Fruit fly (Drosophila melanogaster) whole organism, larva: Measurements from ENCODE around the gene CG42674.

Experiments
- noc ChIP-seq: fragments of 200-800 bp; sonication (Bioruptor generic); optimal IDR thresholded peaks from 3 replicates; lab custom pipeline; 2019; ENCODE audit warnings: missing biosample characterization, mild to moderate bottlenecking, missing genetic modification characterization, moderate library complexity

The CG42674 gene

DNA sequence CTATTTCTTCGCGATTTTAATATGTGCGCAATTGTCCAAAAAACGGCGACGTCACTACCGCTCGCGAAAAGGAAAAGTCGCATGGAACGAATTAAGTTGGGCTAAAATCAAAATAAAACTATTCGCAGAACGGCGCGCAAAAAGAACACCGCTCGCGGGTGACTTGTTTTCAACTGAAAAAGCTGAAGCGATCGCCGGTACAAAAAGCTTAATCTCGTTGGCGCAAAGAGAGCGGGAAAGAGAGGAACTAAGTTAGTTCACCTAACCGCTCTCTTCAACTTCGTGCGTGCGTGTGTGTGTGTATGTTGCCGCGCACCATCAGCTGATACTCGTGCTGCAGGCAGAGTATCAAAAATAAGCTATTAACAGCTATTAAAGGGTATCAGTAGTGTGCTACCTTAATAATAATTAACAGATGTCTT lies at the start of gene CG42674:
CG42674 (minus strand) TSS at position 180 of the 422 bp plus-strand sequence.
- peak; percentile 33 for TF ChIP-seq noc (tag; lab: Kevin White, UChicago)

DNA sequence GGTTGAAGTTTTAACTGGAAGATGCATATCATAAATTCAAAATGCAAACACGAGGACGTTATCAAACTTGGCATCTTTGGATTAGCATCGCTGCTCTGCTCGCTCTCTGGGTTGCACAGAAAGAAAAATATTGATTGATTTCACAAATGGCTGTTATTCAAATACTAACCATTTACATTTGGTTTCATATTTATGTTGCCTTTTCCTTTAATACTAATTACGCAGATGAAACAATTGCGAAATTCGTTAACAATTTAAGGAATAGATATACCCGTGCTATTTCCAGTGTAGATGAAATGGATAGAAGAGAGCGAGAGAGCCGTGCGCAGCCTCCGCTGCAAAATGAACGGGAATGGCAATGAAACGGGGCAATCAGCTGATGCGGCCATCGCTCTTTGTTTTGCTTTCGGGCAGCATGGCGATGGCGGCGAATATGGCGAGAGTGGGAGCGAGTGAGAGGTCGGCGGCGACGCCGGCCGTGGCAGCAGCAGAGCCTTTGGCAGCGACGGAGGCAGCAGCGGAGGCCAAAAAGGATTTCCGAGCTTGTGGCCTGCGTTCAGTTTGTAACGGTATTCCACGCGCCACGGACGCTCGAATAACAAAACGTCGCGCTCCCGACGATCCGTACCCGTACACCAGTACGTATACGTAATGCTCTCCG lies 49.5 kb upstream of the CG42674 start, which contains the start of gene rdgC:
rdgC (plus strand) TSS at position 568 of the 661 bp plus-strand sequence.
- peak; percentile 94 for TF ChIP-seq noc (tag; lab: Kevin White, UChicago)

DNA sequence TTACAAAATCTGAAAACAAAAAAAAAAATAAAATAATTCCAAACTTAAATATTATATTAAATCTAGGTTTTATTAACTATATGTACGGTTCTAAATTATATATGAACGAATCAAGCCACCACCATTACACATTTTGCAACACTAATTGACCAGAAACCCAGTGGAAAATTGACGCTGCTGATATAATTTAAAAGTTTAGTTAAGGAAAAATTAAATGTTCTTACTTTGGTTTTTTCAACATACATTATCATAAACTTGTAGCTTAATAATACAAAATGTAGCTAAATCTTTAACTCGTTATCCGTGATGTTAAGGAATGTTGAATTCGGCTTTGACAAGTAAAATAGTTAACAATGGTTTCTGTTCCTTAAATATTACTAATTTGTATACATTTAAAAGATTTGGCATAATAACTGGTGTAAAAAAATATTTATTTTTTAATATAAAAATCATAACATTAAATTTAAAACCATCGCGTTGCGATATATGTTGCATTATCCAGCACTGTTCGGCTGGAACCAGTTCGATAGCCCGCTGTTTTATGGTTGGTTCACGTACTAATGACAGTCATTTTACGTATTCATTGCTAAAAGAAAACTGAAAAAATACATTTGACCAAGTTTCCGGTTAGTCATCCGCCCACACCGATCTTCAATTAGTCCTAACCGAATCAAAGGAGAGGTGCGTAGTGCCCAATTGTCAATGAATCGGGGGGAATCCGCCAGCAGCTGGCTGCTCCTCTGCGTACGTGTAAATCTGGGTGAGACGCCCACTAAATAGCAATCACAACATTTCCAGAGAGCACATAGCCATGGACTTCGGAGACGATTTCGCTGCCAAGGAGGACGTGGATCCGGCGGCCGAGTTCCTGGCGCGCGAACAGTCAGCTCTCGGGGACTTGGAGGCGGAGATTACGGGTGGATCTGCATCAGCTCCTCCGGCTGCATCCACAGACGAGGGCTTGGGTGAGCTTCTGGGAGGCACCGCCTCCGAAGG lies 44.2 kb upstream of the CG42674 start:
- peak; percentile 48 for TF ChIP-seq noc (tag; lab: Kevin White, UChicago)

DNA sequence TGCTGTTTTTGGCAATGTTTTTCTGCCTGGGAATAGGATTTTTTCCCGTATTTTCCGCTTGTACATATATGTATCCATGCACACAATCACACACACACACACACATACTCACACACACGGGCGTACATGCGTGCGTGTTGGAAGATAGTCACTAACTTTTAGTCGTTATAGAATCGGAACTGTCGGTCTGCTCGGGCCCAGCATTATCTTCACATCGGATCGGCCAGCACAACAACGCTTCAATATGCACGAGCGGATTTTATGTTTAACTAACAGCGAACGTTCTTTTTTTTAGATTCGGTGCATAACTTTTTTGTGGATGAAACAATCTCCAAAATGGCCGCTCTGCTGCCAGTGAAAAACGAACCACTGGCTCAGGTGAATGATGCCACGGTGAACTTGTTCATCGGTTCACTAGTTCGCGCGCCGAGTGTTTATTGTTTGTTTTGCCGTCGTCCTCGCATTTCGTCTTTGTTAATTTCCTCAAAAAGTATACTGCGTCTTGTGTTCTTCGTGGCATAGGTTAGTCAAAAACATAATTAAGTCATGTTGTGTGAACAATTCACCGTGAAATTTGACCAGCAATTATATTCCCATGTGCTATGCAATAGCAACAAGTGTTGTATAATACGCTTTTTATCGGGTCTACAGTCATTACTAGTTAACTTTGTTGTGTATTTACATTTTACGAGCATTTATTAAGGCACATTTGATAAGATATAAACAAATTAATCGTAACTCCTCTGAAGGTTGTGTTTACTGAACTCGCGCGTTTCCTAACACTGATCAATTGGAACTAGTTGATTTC lies 43.2 kb upstream of the CG42674 start, which contains the start of the genes CG6951 and CG17233:
CG6951 (plus strand) TSS at position 105 of the 808 bp plus-strand sequence.
CG17233 (minus strand) TSS at position 741 of the 808 bp plus-strand sequence.
- TF ChIP-seq noc (tag; lab: Kevin White, UChicago): peak; percentile 4

DNA sequence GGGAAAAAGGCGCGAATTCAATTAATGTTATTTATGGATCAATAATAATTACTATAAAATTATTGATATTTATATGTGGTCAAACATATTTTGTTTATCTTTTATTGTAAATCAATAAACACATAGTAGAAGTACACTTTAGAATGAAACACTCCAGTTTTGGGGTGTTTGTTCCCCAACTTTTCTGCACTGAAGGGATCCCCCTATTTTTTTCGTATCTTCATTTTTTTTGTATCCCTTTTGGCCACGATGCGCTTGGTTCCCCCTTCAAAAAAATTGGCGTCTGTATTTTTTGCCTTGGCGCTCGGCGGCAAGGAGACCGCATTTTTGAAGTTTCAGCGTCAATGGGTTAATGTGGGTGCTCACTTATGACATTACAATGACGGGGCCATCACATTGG lies 42.6 kb upstream of the CG42674 start, which contains the start of gene Clc:
Clc (plus strand) TSS at position 301 of the 400 bp plus-strand sequence.
- TF ChIP-seq noc (tag; lab: Kevin White, UChicago): no peak

DNA sequence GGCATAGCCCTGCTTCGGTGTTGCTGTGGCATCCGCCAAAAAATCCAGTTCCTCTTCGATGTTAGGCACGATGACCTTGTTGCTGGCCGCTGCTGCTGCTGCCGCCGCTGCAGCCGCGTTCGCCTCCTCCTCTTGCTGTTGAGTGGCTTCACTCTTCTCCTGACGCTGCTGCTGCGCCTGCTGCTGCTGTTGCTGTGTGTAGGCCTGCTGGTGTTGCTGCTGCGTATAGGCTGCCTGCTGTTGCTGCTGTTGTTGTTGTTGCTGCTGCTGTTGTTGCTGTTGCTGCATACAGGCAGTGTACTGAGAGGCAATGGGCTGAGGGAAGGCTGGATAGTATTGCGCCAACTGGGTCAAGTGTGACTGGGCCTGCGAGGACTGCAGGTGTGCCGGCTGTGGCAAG lies 39.0 kb upstream of the CG42674 start:
- TF ChIP-seq noc (tag; lab: Kevin White, UChicago): no peak

DNA sequence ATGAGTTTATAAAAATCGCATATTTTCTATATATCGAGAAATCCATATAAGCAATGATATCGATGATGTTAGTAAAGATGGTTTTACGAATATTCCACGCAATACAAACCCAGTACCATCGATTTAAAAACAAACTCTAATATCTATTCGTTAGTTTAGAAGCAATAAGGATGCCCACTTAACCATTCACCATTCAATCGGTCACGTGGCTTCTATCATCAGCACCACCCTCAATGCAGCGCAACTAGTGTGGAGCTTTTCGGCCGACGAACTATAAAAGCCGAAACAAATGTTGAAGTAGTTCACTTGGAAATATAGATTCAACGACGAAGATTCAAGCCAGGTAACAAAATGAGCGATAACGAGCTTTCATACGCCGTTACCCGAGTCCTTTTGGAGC lies 33.3 kb upstream of the CG42674 start, which contains the start of gene CG13813:
CG13813 (plus strand) TSS at position 301 of the 400 bp plus-strand sequence.
- no peak for TF ChIP-seq noc (tag; lab: Kevin White, UChicago)

DNA sequence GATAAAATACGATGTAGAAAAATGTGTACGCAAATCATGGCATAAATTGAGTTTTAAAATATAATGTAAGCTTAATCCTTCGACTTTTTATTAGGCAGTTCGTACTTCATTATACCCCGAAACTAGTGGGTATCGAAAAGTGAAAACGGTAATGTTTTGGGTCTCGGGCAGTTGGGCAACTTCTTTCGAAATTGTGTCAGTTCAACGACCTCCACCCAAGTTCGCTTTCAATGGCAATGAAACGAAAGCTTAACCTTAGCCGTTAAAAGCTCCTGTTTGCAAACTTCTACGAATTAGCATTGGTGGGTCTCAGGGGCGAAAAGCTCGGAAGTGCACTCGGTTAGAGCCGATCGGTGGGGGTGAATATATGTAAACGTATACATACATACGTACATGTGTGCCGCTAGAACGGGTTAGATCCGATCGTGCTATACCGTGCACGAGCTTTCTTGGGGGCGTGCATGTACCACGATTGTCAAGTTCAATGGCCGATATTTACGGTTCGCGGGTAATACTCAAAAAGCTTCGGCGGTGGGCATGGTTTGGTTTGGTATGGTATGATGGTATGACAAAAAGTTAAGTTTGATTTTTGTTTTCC lies 32.2 kb upstream of the CG42674 start:
- no peak for TF ChIP-seq noc (tag; lab: Kevin White, UChicago)

DNA sequence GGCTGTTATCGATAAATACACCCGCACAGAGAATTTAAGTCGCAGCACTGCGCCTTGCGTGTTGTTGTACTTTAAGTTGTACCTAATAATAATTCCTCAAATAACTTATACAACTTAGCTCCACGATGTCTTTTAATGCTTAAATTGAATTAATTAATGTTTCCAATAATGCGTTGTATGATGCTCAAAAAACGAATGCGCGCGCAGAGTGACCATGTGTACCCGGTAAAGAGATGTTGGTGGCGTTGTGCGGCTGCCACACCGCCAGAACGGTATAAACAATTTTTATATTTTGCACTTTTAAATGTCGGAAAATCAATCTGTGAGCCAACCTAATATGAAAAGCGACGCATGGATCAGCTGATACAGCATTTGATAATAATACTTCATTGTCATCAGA lies 28.0 kb upstream of the CG42674 start:
- TF ChIP-seq noc (tag; lab: Kevin White, UChicago): no peak

DNA sequence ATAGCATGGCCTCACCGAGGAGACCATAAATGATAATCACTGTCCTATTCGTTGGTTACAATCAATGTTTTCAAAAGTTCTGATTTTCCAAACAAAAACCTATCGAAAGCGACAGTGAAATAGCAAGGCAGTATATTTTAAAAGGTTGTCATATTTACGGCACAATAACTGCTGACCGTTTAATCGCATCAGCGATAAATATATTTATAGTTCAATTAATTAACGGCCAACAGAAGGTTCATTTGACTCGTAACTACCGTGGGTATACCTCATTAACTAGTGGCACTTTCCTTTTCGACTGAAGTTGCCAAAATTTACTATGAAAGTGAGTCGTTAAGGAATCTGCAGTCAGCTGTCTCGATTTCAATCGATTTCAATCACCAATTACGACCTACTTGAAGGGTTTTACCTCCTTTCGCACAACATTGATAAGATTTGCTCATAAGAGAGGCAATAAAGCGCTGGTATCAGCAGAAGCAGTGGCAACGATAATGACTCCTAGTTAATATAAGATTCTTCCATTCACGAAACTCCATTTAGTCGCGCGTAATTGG lies 25.4 kb upstream of the CG42674 start, which contains the start of gene CG17147:
CG17147 (plus strand) TSS at position 535 of the 554 bp plus-strand sequence.
- peak; percentile 97 for TF ChIP-seq noc (tag; lab: Kevin White, UChicago)

DNA sequence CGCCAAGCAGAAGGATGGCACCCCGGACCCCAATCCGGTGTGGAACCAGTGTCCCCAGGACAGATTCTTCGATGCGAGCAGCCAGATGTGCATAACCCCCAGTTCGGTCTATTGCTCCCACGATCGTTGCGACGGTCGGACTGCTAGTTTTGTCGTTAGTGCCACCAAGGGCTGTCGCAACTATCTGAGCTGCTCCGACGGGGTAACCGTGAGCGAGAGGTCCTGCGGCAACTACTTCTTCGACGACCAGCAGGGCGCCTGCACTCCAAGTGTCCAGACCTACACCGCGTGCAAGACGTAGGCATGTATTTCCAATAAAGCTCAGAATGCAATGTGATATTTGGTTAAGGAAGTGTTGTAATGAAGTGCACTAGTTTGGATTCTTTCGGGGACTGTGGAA lies 24.5 kb upstream of the CG42674 start:
- TF ChIP-seq noc (tag; lab: Kevin White, UChicago): no peak

DNA sequence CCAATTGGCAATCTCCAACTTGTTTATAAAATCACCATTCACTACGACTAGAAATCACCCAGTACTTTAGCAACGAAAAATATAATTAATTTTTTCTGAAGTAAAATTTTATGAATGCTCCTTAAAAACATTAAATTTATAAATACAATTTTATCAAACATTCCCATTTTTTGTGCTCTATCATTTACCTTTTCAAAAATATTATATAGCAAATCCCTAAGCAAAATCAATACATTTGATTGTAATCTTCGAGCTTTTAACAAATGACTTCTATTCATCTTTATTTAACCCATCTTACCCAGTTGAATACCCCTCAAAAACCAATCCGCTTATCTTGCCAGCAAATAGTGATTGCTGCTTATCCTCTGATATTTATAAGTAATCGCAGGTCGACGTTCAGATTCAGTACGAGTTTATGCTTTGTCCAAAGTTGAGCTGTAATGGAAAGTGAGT lies 23.3 kb upstream of the CG42674 start, which contains the start of gene CG17145:
CG17145 (plus strand) TSS at position 403 of the 453 bp plus-strand sequence.
- peak; percentile 82 for TF ChIP-seq noc (tag; lab: Kevin White, UChicago)

DNA sequence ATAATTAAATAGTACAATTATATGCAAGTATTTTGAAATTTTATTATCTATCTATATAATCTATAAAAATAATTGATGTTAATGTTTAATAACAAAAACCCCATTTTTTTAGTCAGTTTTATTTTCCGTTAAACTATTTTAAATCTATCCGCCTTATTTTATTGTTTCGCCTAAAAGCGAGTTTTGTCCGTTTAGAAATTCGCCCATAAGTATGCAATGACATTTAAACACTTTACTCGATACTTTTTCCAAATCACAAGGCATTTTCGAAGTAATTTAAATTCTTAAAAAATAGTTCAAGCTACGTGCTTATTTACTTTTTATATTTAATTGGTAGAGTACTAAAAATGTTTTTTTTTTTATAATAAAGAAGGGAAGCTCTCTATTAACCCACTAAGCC lies 22.8 kb upstream of the CG42674 start:
- TF ChIP-seq noc (tag; lab: Kevin White, UChicago): no peak

DNA sequence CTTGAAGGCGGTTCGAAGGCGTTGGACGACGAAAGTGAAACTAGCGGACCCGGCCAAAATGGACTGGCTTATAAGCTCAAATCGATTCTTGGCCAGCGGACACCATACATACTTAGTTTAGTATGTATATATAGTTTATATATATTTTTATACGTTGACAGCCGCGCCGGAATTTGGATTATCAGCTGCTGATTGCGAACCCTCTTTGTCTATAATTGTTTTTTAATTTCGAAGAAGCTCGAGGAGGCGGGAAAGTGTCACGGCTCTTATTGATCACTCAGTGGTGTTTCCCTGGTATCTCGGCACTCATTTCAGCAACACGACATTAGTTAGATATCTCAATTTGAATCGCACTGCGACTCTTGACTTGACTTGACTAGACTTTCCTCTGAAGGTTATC lies 22.3 kb upstream of the CG42674 start, which contains the start of gene CG6933:
CG6933 (minus strand) TSS at position 47 of the 400 bp plus-strand sequence.
- TF ChIP-seq noc (tag; lab: Kevin White, UChicago): no peak
